Worm (Caenorhabditis elegans): Measurements from ENCODE around the gene clec-205.

DNA sequence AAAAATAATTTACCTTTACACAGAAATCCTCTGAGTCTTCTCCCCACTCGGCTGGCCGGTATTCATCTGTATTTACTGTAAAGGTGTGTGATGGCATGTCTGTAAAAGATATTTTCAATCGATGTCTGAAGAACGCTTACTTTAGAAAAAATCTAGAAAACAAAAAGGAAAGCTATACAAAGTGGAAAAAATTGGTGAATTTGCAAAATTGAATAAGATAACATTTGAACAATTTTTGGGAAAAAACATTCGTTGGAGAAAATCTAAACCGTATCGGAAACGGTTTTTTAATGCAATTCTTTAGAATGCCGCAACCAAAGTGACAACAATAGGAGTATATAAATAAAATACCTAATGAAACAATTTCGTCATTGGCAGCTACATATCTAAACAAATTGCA lies 21.2 kb downstream of the clec-205 start, which contains the start of gene F36H9.5:
- TF ChIP-seq lin-11 (tag; optimal IDR thresholded peaks at IDR 0.05) (no peak), elt-2 (tag; optimal IDR thresholded peaks at IDR 0.05) (no peak), pqm-1 (tag; optimal IDR thresholded peaks at IDR 0.05) (no peak), syd-9 (tag; optimal IDR thresholded peaks at IDR 0.05) (no peak), tbx-2 (tag; optimal IDR thresholded peaks at IDR 0.05) (no peak), ceh-6 (GFP tag; optimal IDR thresholded peaks at IDR 0.05) (no peak), fkh-6 (tag; optimal IDR thresholded peaks at IDR 0.05) (no peak), ama-1 (optimal IDR thresholded peaks at IDR 0.05) (no peak), odd-2 (tag; optimal IDR thresholded peaks at IDR 0.05) (no peak)
